Fruit fly (Drosophila melanogaster): ENCODE results near the gene CG13837.

- no peak for TF ChIP-seq h (optimal IDR thresholded peaks at IDR 0.05)
- TF ChIP-seq Sin3A (optimal IDR thresholded peaks at IDR 0.05): no peak
- TF ChIP-seq psq (optimal IDR thresholded peaks at IDR 0.05): no peak
- no peak for TF ChIP-seq Myc (optimal IDR thresholded peaks at IDR 0.05)
Measured at dm6 chr3R:23060166-23060565, 16.4 kb downstream of the CG13837 start.
